Fruit fly (Drosophila melanogaster) whole organism, embryonic: ENCODE results near the gene CG15390.

Experiments used
- Antp ChIP-seq: fragments of 200-800 bp; sonication (Bioruptor generic); optimal IDR thresholded peaks from 3 replicates; lab custom pipeline; 2016; ENCODE audit warnings: missing biosample characterization, missing genetic modification characterization
- BEAF-32 ChIP-seq: fragments of 200-800 bp; sonication (Bioruptor generic); optimal IDR thresholded peaks from 3 replicates; lab custom pipeline; 2017; ENCODE audit warnings: missing biosample characterization, missing genetic modification characterization, mild to moderate bottlenecking, moderate library complexity, missing genetic modification reagents
- CG10431 ChIP-seq: fragments of 200-800 bp; sonication (Bioruptor generic); optimal IDR thresholded peaks from 3 replicates; lab custom pipeline; 2018; ENCODE audit warnings: missing biosample characterization, mild to moderate bottlenecking, missing genetic modification characterization
- CG12155 ChIP-seq: fragments of 200-800 bp; sonication (Bioruptor generic); optimal IDR thresholded peaks from 3 replicates; lab custom pipeline; 2016; ENCODE audit warnings: missing biosample characterization, missing genetic modification characterization
- CG14441 ChIP-seq: fragments of 200-800 bp; sonication (Bioruptor generic); IDR thresholded peaks from 2 replicates; pipeline ENCODE4 v1.3.6; 2022; ENCODE audit warnings: missing biosample characterization, missing genetic modification characterization
- CG15269 ChIP-seq: fragments of 200-800 bp; sonication (Bioruptor generic); optimal IDR thresholded peaks from 2 replicates; lab custom pipeline; 2018; ENCODE audit warnings: missing biosample characterization, mild to moderate bottlenecking, missing genetic modification characterization, moderate library complexity
- CG15514 ChIP-seq: fragments of 200-800 bp; sonication (Bioruptor generic); optimal IDR thresholded peaks from 3 replicates; lab custom pipeline; 2017; ENCODE audit warnings: missing biosample characterization, missing genetic modification characterization, mild to moderate bottlenecking, moderate library complexity, missing genetic modification reagents
- CG1602 ChIP-seq: fragments of 200-800 bp; sonication (Bioruptor generic); optimal IDR thresholded peaks from 3 replicates; lab custom pipeline; 2016; ENCODE audit warnings: missing biosample characterization, missing genetic modification characterization
- CG1603 ChIP-seq: fragments of 200-800 bp; sonication (Bioruptor generic); optimal IDR thresholded peaks from 2 replicates; lab custom pipeline; 2019; ENCODE audit warnings: missing biosample characterization, mild to moderate bottlenecking, missing genetic modification characterization, moderate library complexity
- CG16779 ChIP-seq: fragments of 200-800 bp; sonication (Bioruptor generic); IDR thresholded peaks from 2 replicates; pipeline ENCODE4 v1.3.6; 2022; ENCODE audit warnings: missing biosample characterization, missing genetic modification characterization
- CG17829 ChIP-seq: fragments of 200-800 bp; optimal IDR thresholded peaks from 2 replicates; lab custom pipeline; 2019; ENCODE audit warnings: missing biosample characterization, mild to moderate bottlenecking, missing genetic modification characterization, moderate library complexity
- CG18599 ChIP-seq: fragments of 200-800 bp; sonication (Bioruptor generic); optimal IDR thresholded peaks from 3 replicates; lab custom pipeline; 2017; ENCODE audit warnings: missing biosample characterization, missing genetic modification characterization, mild to moderate bottlenecking, moderate library complexity, missing genetic modification reagents
- CG30403 ChIP-seq: fragments of 200-800 bp; sonication (Bioruptor generic); optimal IDR thresholded peaks from 3 replicates; lab custom pipeline; 2016; ENCODE audit warnings: missing biosample characterization, missing genetic modification characterization
- CG33557 ChIP-seq: fragments of 200-800 bp; sonication (Bioruptor generic); optimal IDR thresholded peaks from 2 replicates; lab custom pipeline; 2019; ENCODE audit warnings: missing biosample characterization, mild to moderate bottlenecking, missing genetic modification characterization, moderate library complexity
- CG3407 ChIP-seq: fragments of 200-800 bp; sonication (Bioruptor generic); optimal IDR thresholded peaks from 2 replicates; lab custom pipeline; 2018; ENCODE audit warnings: missing biosample characterization, mild to moderate bottlenecking, missing genetic modification characterization
- CG3847 ChIP-seq: fragments of 200-800 bp; sonication (Bioruptor generic); IDR thresholded peaks from 2 replicates; pipeline ENCODE4 v1.3.6; 2022; ENCODE audit warnings: missing biosample characterization, missing genetic modification characterization
- CG5245 ChIP-seq: fragments of 200-800 bp; sonication (Bioruptor generic); optimal IDR thresholded peaks from 3 replicates; lab custom pipeline; 2016; ENCODE audit warnings: missing biosample characterization, missing genetic modification characterization
- CG7786 ChIP-seq: fragments of 200-800 bp; sonication (Bioruptor generic); optimal IDR thresholded peaks from 2 replicates; lab custom pipeline; 2016; ENCODE audit warnings: missing biosample characterization, missing genetic modification characterization
- CG8765 ChIP-seq: fragments of 200-800 bp; sonication (Bioruptor generic); IDR thresholded peaks from 2 replicates; pipeline ENCODE4 v1.3.6; 2022; ENCODE audit warnings: missing biosample characterization, missing genetic modification characterization
- Chrac-16 ChIP-seq: fragments of 200-800 bp; sonication (Bioruptor generic); optimal IDR thresholded peaks from 3 replicates; lab custom pipeline; 2016; ENCODE audit warnings: missing biosample characterization, missing genetic modification characterization
- Dll ChIP-seq: fragments of 200-800 bp; sonication (Bioruptor generic); IDR thresholded peaks from 4 replicates; pipeline ENCODE4 v1.3.6; 2022; ENCODE audit warnings: missing biosample characterization, missing genetic modification characterization; ENCODE audit not compliant: partially characterized antibody
- Drgx ChIP-seq: fragments of 200-800 bp; sonication (Bioruptor generic); IDR thresholded peaks from 2 replicates; pipeline ENCODE4 v1.3.6; 2022; ENCODE audit warnings: missing biosample characterization, missing genetic modification characterization
- Elba2 ChIP-seq: fragments of 200-800 bp; sonication (Bioruptor generic); optimal IDR thresholded peaks from 3 replicates; lab custom pipeline; 2016; ENCODE audit warnings: missing biosample characterization, missing genetic modification characterization
- GATAe ChIP-seq: fragments of 200-800 bp; sonication (Bioruptor generic); conservative IDR thresholded peaks from 2 replicates; pipeline ENCODE4 v1.3.6; 2022; ENCODE audit warnings: missing biosample characterization, missing genetic modification characterization
- MBD-R2 ChIP-seq: fragments of 200-800 bp; sonication (Bioruptor generic); IDR thresholded peaks from 2 replicates; pipeline ENCODE4 v1.3.6; 2022; ENCODE audit warnings: missing biosample characterization, missing genetic modification characterization
- Meics ChIP-seq: fragments of 200-800 bp; sonication (Bioruptor generic); optimal IDR thresholded peaks from 2 replicates; lab custom pipeline; 2017; ENCODE audit warnings: missing biosample characterization, mild to moderate bottlenecking, missing genetic modification characterization
- Myb ChIP-seq: fragments of 200-800 bp; sonication (Bioruptor generic); optimal IDR thresholded peaks from 2 replicates; lab custom pipeline; 2016; ENCODE audit warnings: missing biosample characterization, missing genetic modification characterization
- NFAT ChIP-seq: fragments of 200-800 bp; sonication (Bioruptor generic); IDR thresholded peaks from 2 replicates; pipeline ENCODE4 v1.3.6; 2022; ENCODE audit warnings: missing biosample characterization, missing genetic modification characterization
- Pdp1 ChIP-seq, 2 experiments: fragments of 200-800 bp; sonication (Bioruptor generic); optimal IDR thresholded peaks; 3 replicates each; lab custom pipeline; 2016; ENCODE audit warnings: missing biosample characterization in 2 of 2, missing genetic modification characterization in 2 of 2, mild to moderate bottlenecking in 1 of 2, moderate library complexity in 1 of 2
- Sry-β ChIP-seq: fragments of 200-800 bp; sonication (Bioruptor generic); optimal IDR thresholded peaks from 2 replicates; lab custom pipeline; 2018; ENCODE audit warnings: missing biosample characterization, mild to moderate bottlenecking, missing genetic modification characterization, moderate library complexity
- Taf1 ChIP-seq: fragments of 200-800 bp; sonication (Bioruptor generic); IDR thresholded peaks from 2 replicates; pipeline ENCODE4 v1.3.6; 2022; ENCODE audit warnings: missing biosample characterization, missing genetic modification characterization
- ab ChIP-seq: fragments of 200-800 bp; sonication (Bioruptor generic); optimal IDR thresholded peaks from 2 replicates; lab custom pipeline; 2016; ENCODE audit warnings: missing biosample characterization, missing genetic modification characterization
- cato ChIP-seq: fragments of 200-800 bp; sonication (Bioruptor generic); optimal IDR thresholded peaks from 2 replicates; lab custom pipeline; 2016; ENCODE audit warnings: missing biosample characterization, missing genetic modification characterization, borderline replicate concordance
- crc ChIP-seq: fragments of 200-800 bp; sonication (Bioruptor generic); optimal IDR thresholded peaks from 2 replicates; lab custom pipeline; 2016; ENCODE audit warnings: missing biosample characterization, missing genetic modification characterization
- dimm ChIP-seq: fragments of 200-800 bp; sonication (Bioruptor generic); IDR thresholded peaks from 2 replicates; pipeline ENCODE4 v1.3.6; 2022; ENCODE audit warnings: missing biosample characterization, missing genetic modification characterization
- dysf ChIP-seq: fragments of 200-800 bp; sonication (Bioruptor generic); IDR thresholded peaks from 3 replicates; pipeline ENCODE4 v1.3.6; 2022; ENCODE audit warnings: missing biosample characterization, missing genetic modification characterization
- eve ChIP-seq, 2 experiments: fragments of >200 bp; optimal IDR thresholded peaks; 2 replicates each; lab custom pipeline; 2017; ENCODE audit warnings: missing biosample characterization in 2 of 2, missing genetic modification characterization in 2 of 2
- ewg ChIP-seq: fragments of 200-800 bp; sonication (Bioruptor generic); optimal IDR thresholded peaks from 3 replicates; lab custom pipeline; 2017; ENCODE audit warnings: mild to moderate bottlenecking, missing biosample characterization, missing genetic modification reagents, missing genetic modification characterization
- fd3F ChIP-seq: fragments of 200-800 bp; sonication (Bioruptor generic); optimal IDR thresholded peaks from 2 replicates; lab custom pipeline; 2018; ENCODE audit warnings: missing biosample characterization, mild to moderate bottlenecking, missing genetic modification characterization, moderate library complexity
- gce ChIP-seq: fragments of 200-800 bp; sonication (Bioruptor generic); IDR thresholded peaks from 3 replicates; pipeline ENCODE4 v1.3.6; 2022; ENCODE audit warnings: missing biosample characterization, missing genetic modification characterization
- h ChIP-seq: fragments of >200 bp; optimal IDR thresholded peaks from 2 replicates; lab custom pipeline; 2017
- knrl ChIP-seq: fragments of 200-800 bp; sonication (Bioruptor generic); IDR thresholded peaks from 3 replicates; pipeline ENCODE4 v1.3.6; 2022; ENCODE audit warnings: missing biosample characterization, missing genetic modification characterization; ENCODE audit not compliant: partially characterized antibody
- odd ChIP-seq: fragments of 200-800 bp; sonication (Bioruptor generic); optimal IDR thresholded peaks from 2 replicates; lab custom pipeline; 2017; ENCODE audit warnings: missing biosample characterization, mild to moderate bottlenecking, missing genetic modification characterization
- p53 ChIP-seq: fragments of 200-800 bp; sonication (Bioruptor generic); optimal IDR thresholded peaks from 2 replicates; lab custom pipeline; 2016; ENCODE audit warnings: missing biosample characterization, missing genetic modification characterization
- pzg ChIP-seq: fragments of 200-800 bp; sonication (Bioruptor generic); optimal IDR thresholded peaks from 3 replicates; lab custom pipeline; 2018; ENCODE audit warnings: missing biosample characterization, mild to moderate bottlenecking, missing genetic modification characterization, moderate library complexity
- sna ChIP-seq: fragments of 200-800 bp; sonication (Bioruptor generic); IDR thresholded peaks from 2 replicates; pipeline ENCODE4 v1.3.6; 2022; ENCODE audit warnings: missing biosample characterization, missing genetic modification characterization; ENCODE audit not compliant: partially characterized antibody
- sr ChIP-seq: fragments of 200-800 bp; sonication (Bioruptor generic); IDR thresholded peaks from 3 replicates; pipeline ENCODE4 v1.3.6; 2022; ENCODE audit warnings: missing biosample characterization, missing genetic modification characterization
- ssp ChIP-seq: fragments of 200-800 bp; sonication (Bioruptor generic); IDR thresholded peaks from 2 replicates; pipeline ENCODE4 v1.3.6; 2022; ENCODE audit warnings: missing biosample characterization, missing genetic modification characterization
- tll ChIP-seq, 2 experiments: fragments of 200-800 bp in 1 of 2; fragments of >200 bp in 1 of 2; sonication (Bioruptor generic) in 1 of 2; optimal IDR thresholded peaks; 2 replicates each; lab custom pipeline; 2017 to 2019; ENCODE audit warnings: missing biosample characterization in 2 of 2, missing genetic modification characterization in 2 of 2, mild to moderate bottlenecking in 1 of 2, moderate library complexity in 1 of 2
- wdn ChIP-seq: fragments of 200-800 bp; sonication (Bioruptor generic); IDR thresholded peaks from 2 replicates; pipeline ENCODE4 v1.3.6; 2022; ENCODE audit warnings: missing biosample characterization, missing genetic modification characterization
- z ChIP-seq: fragments of 200-800 bp; sonication (Bioruptor generic); IDR thresholded peaks from 3 replicates; pipeline ENCODE4 v1.3.6; 2022; ENCODE audit warnings: missing biosample characterization, missing genetic modification characterization
- zfh1 ChIP-seq: fragments of 200-800 bp; sonication (Bioruptor generic); IDR thresholded peaks from 3 replicates; pipeline ENCODE4 v1.3.6; 2022; ENCODE audit warnings: missing biosample characterization, missing genetic modification characterization

CG15390 gene

dm6 chr2L:2382971-2383370 lies 8.5 kb downstream of the CG15390 start, which contains the start of gene PIG-Wa (continued):
- TF ChIP-seq CG3847 (GFP tag; lab: Robert Waterston, UW) = peak; percentile 54
- TF ChIP-seq Chrac-16 (GFP tag; lab: Kevin White, UChicago) = no peak
- no peak for TF ChIP-seq fd3F
- TF ChIP-seq CG1603 (tag; lab: Kevin White, UChicago) = peak; percentile 56
- no peak for TF ChIP-seq ssp
- TF ChIP-seq Meics (GFP tag; lab: Kevin White, UChicago) = no peak
- TF ChIP-seq zfh1 = 0 out of 3 replicates have a peak, but pooled peaks have one; percentile 31
- no peak for TF ChIP-seq NFAT (GFP tag; lab: Robert Waterston, UW)
- peak; percentile 17 for TF ChIP-seq CG15514 (GFP tag; lab: Kevin White, UChicago)
- no peak for TF ChIP-seq CG33557 (GFP tag; lab: Kevin White, UChicago)
- no peak for TF ChIP-seq gce
- TF ChIP-seq knrl = no peak
- no peak for TF ChIP-seq CG17829 (tag; lab: Kevin White, UChicago)
- TF ChIP-seq pzg (GFP tag; lab: Kevin White, UChicago) = peak; percentile 60
- TF ChIP-seq tll (GFP tag; optimal IDR thresholded peaks at IDR 0.05; lab: Kevin White, UChicago) = no peak
- no peak for TF ChIP-seq z (GFP tag; lab: Robert Waterston, UW)
- TF ChIP-seq CG3407 (GFP tag; lab: Kevin White, UChicago) = no peak
- no peak for TF ChIP-seq sna
- TF ChIP-seq MBD-R2 (GFP tag; lab: Robert Waterston, UW) = peak; percentile 96
- TF ChIP-seq CG15269 (tag; lab: Kevin White, UChicago) = no peak
- TF ChIP-seq ewg (GFP tag; lab: Kevin White, UChicago) = no peak
- TF ChIP-seq h (lab: Kevin White, UChicago) = no peak
- no peak for TF ChIP-seq CG18599 (GFP tag; lab: Kevin White, UChicago)
- no peak for TF ChIP-seq CG14441 (GFP tag; lab: Robert Waterston, UW)
- TF ChIP-seq CG7786 (GFP tag; lab: Kevin White, UChicago) = no peak
- no peak for TF ChIP-seq CG5245 (GFP tag; lab: Kevin White, UChicago)
- TF ChIP-seq Elba2 = peak; percentile 82
- TF ChIP-seq BEAF-32 (GFP tag; lab: Kevin White, UChicago) = peak; percentile 39
- no peak for TF ChIP-seq CG8765 (GFP tag; lab: Robert Waterston, UW)
- TF ChIP-seq dimm (GFP tag; lab: Robert Waterston, UW) = no peak
- TF ChIP-seq Sry-β (GFP tag; lab: Kevin White, UChicago) = no peak
- TF ChIP-seq odd (GFP tag; lab: Kevin White, UChicago) = no peak
- no peak for TF ChIP-seq crc
- no peak for TF ChIP-seq sr (GFP tag; lab: Robert Waterston, UW)
- no peak for TF ChIP-seq eve (GFP tag; optimal IDR thresholded peaks at IDR 0.05; lab: Kevin White, UChicago)
- TF ChIP-seq CG1602 (GFP tag; lab: Kevin White, UChicago) = no peak
- no peak for TF ChIP-seq wdn (GFP tag; lab: Robert Waterston, UW)
- no peak for TF ChIP-seq ab (GFP tag; lab: Kevin White, UChicago)
- no peak for TF ChIP-seq CG30403 (GFP tag; lab: Kevin White, UChicago)
- TF ChIP-seq Myb = peak; percentile 86
- no peak for TF ChIP-seq CG10431 (GFP tag; lab: Kevin White, UChicago)
- no peak for TF ChIP-seq dysf (GFP tag; lab: Robert Waterston, UW)
- no peak for TF ChIP-seq Drgx (GFP tag; lab: Robert Waterston, UW)
- TF ChIP-seq CG16779 (GFP tag; lab: Robert Waterston, UW) = no peak
- TF ChIP-seq Antp (GFP tag; lab: Kevin White, UChicago) = no peak
- no peak for TF ChIP-seq cato (GFP tag; lab: Kevin White, UChicago)
- no peak for TF ChIP-seq CG12155 (GFP tag; lab: Kevin White, UChicago)
- no peak for TF ChIP-seq p53 (GFP tag; lab: Kevin White, UChicago)
- no peak for TF ChIP-seq GATAe (GFP tag; lab: Robert Waterston, UW)
- no peak for TF ChIP-seq Pdp1 (GFP tag; optimal IDR thresholded peaks at IDR 0.05; lab: Kevin White, UChicago)
- no peak for TF ChIP-seq Taf1
- 0 out of 4 replicates have a peak, but pooled peaks have one; percentile 17 for TF ChIP-seq Dll (GFP tag; lab: Robert Waterston, UW)
